Fruit fly (Drosophila melanogaster) whole organism, embryonic: ENCODE data around the gene Abca3.

Experiments used
- Abd-B ChIP-seq: fragments of 200-800 bp; sonication (Bioruptor generic); optimal IDR thresholded peaks from 2 replicates; lab custom pipeline; 2018; ENCODE audit warnings: missing biosample characterization, mild to moderate bottlenecking, missing genetic modification characterization, moderate library complexity
- Adf1 ChIP-seq: fragments of 200-800 bp; sonication (Bioruptor generic); IDR thresholded peaks from 2 replicates; pipeline ENCODE4 v1.3.6; 2022; ENCODE audit warnings: missing biosample characterization, missing genetic modification characterization
- Bgb ChIP-seq: fragments of 200-800 bp; sonication (Bioruptor generic); IDR thresholded peaks from 2 replicates; pipeline ENCODE4 v1.3.6; 2022; ENCODE audit warnings: missing biosample characterization, missing genetic modification characterization; ENCODE audit not compliant: partially characterized antibody
- CG11504 ChIP-seq: fragments of 200-800 bp; sonication (Bioruptor generic); optimal IDR thresholded peaks from 3 replicates; lab custom pipeline; 2019; ENCODE audit warnings: missing biosample characterization, mild to moderate bottlenecking, missing genetic modification characterization, moderate library complexity
- CG12942 ChIP-seq: fragments of 200-800 bp; sonication (Bioruptor generic); optimal IDR thresholded peaks from 3 replicates; lab custom pipeline; 2016; ENCODE audit warnings: missing biosample characterization, missing genetic modification characterization
- CG14441 ChIP-seq: fragments of 200-800 bp; sonication (Bioruptor generic); IDR thresholded peaks from 2 replicates; pipeline ENCODE4 v1.3.6; 2022; ENCODE audit warnings: missing biosample characterization, missing genetic modification characterization
- CG15011 ChIP-seq: fragments of 200-800 bp; sonication (Bioruptor generic); optimal IDR thresholded peaks from 3 replicates; lab custom pipeline; 2018; ENCODE audit warnings: missing biosample characterization, mild to moderate bottlenecking, missing genetic modification characterization
- CG16779 ChIP-seq: fragments of 200-800 bp; sonication (Bioruptor generic); IDR thresholded peaks from 2 replicates; pipeline ENCODE4 v1.3.6; 2022; ENCODE audit warnings: missing biosample characterization, missing genetic modification characterization
- CG17361 ChIP-seq: fragments of 200-800 bp; sonication (Bioruptor generic); IDR thresholded peaks from 3 replicates; pipeline ENCODE4 v1.3.6; 2022; ENCODE audit warnings: missing biosample characterization, missing genetic modification characterization
- CG30403 ChIP-seq: fragments of 200-800 bp; sonication (Bioruptor generic); optimal IDR thresholded peaks from 3 replicates; lab custom pipeline; 2016; ENCODE audit warnings: missing biosample characterization, missing genetic modification characterization
- CG34224 ChIP-seq: fragments of 200-800 bp; sonication (Bioruptor generic); IDR thresholded peaks from 3 replicates; pipeline ENCODE4 v1.3.6; 2022; ENCODE audit warnings: missing biosample characterization, missing genetic modification characterization; ENCODE audit not compliant: partially characterized antibody
- CG7786 ChIP-seq: fragments of 200-800 bp; sonication (Bioruptor generic); optimal IDR thresholded peaks from 2 replicates; lab custom pipeline; 2016; ENCODE audit warnings: missing biosample characterization, missing genetic modification characterization
- CG7987 ChIP-seq: fragments of 200-800 bp; sonication (Bioruptor generic); optimal IDR thresholded peaks from 2 replicates; lab custom pipeline; 2018; ENCODE audit warnings: missing biosample characterization, mild to moderate bottlenecking, missing genetic modification characterization, moderate library complexity
- CG8388 ChIP-seq: fragments of 200-800 bp; sonication (Bioruptor generic); optimal IDR thresholded peaks from 2 replicates; lab custom pipeline; 2019; ENCODE audit warnings: missing biosample characterization, mild to moderate bottlenecking, missing genetic modification characterization, moderate library complexity
- CG8478 ChIP-seq: fragments of >200 bp; optimal IDR thresholded peaks from 2 replicates; lab custom pipeline; 2018
- CG9437 ChIP-seq: fragments of 200-800 bp; sonication (Bioruptor generic); optimal IDR thresholded peaks from 2 replicates; lab custom pipeline; 2018; ENCODE audit warnings: missing biosample characterization, mild to moderate bottlenecking, missing genetic modification characterization
- MTF-1 ChIP-seq: fragments of 200-800 bp; sonication (Bioruptor generic); optimal IDR thresholded peaks from 2 replicates; lab custom pipeline; 2018; ENCODE audit warnings: missing biosample characterization, mild to moderate bottlenecking, missing genetic modification characterization, borderline replicate concordance
- Max ChIP-seq: fragments of 200-800 bp; sonication (Bioruptor generic); optimal IDR thresholded peaks from 2 replicates; lab custom pipeline; 2016; ENCODE audit warnings: missing biosample characterization, mild to moderate bottlenecking, missing genetic modification characterization
- NFAT ChIP-seq: fragments of 200-800 bp; sonication (Bioruptor generic); IDR thresholded peaks from 2 replicates; pipeline ENCODE4 v1.3.6; 2022; ENCODE audit warnings: missing biosample characterization, missing genetic modification characterization
- Nf-YC ChIP-seq: fragments of 200-800 bp; optimal IDR thresholded peaks from 3 replicates; lab custom pipeline; 2019; ENCODE audit warnings: missing biosample characterization, mild to moderate bottlenecking, missing genetic modification characterization, moderate library complexity
- Ptx1 ChIP-seq: fragments of 200-800 bp; sonication (Bioruptor generic); IDR thresholded peaks from 2 replicates; pipeline ENCODE4 v1.3.6; 2022; ENCODE audit warnings: missing biosample characterization, missing genetic modification characterization
- Rfx ChIP-seq: fragments of 200-800 bp; sonication (Bioruptor generic); IDR thresholded peaks from 2 replicates; pipeline ENCODE4 v1.3.6; 2022; ENCODE audit warnings: missing biosample characterization, missing genetic modification characterization
- Scr ChIP-seq: fragments of 200-800 bp; sonication (Bioruptor generic); IDR thresholded peaks from 2 replicates; pipeline ENCODE4 v1.3.6; 2022; ENCODE audit warnings: missing biosample characterization, missing genetic modification characterization; ENCODE audit not compliant: partially characterized antibody
- az2 ChIP-seq: fragments of 200-800 bp; sonication (Bioruptor generic); optimal IDR thresholded peaks from 3 replicates; lab custom pipeline; 2016; ENCODE audit warnings: missing biosample characterization, missing genetic modification characterization
- cg ChIP-seq: fragments of 200-800 bp; sonication (Bioruptor generic); optimal IDR thresholded peaks from 3 replicates; lab custom pipeline; 2019; ENCODE audit warnings: missing biosample characterization, mild to moderate bottlenecking, missing genetic modification characterization, moderate library complexity
- crol ChIP-seq: fragments of 200-800 bp; sonication (Bioruptor generic); IDR thresholded peaks from 2 replicates; pipeline ENCODE4 v1.3.6; 2022; ENCODE audit warnings: missing biosample characterization, missing genetic modification characterization
- dati ChIP-seq: fragments of 200-800 bp; sonication (Bioruptor generic); IDR thresholded peaks from 2 replicates; pipeline ENCODE4 v1.3.6; 2022; ENCODE audit warnings: missing biosample characterization, missing genetic modification characterization
- dm ChIP-seq: fragments of 200-800 bp; sonication (Bioruptor generic); optimal IDR thresholded peaks from 3 replicates; lab custom pipeline; 2016; ENCODE audit warnings: missing biosample characterization, missing genetic modification characterization
- eve ChIP-seq, 2 experiments: fragments of >200 bp; optimal IDR thresholded peaks; 2 replicates each; lab custom pipeline; 2017; ENCODE audit warnings: missing biosample characterization in 2 of 2, missing genetic modification characterization in 2 of 2
- eyg ChIP-seq: fragments of 200-800 bp; sonication (Bioruptor generic); optimal IDR thresholded peaks from 3 replicates; lab custom pipeline; 2016; ENCODE audit warnings: missing biosample characterization, missing genetic modification characterization
- ftz-f1 ChIP-seq: fragments of 200-800 bp; sonication (Bioruptor generic); optimal IDR thresholded peaks from 2 replicates; lab custom pipeline; 2016; ENCODE audit warnings: missing biosample characterization, missing genetic modification characterization
- gcm ChIP-seq: fragments of 200-800 bp; sonication (Bioruptor generic); optimal IDR thresholded peaks from 2 replicates; lab custom pipeline; 2019; ENCODE audit warnings: missing biosample characterization, mild to moderate bottlenecking, missing genetic modification characterization, moderate library complexity
- kni ChIP-seq: fragments of 200-800 bp; sonication (Bioruptor generic); optimal IDR thresholded peaks from 3 replicates; lab custom pipeline; 2017; ENCODE audit warnings: mild to moderate bottlenecking, missing biosample characterization, missing genetic modification reagents, missing genetic modification characterization
- knrl ChIP-seq: fragments of 200-800 bp; sonication (Bioruptor generic); IDR thresholded peaks from 3 replicates; pipeline ENCODE4 v1.3.6; 2022; ENCODE audit warnings: missing biosample characterization, missing genetic modification characterization; ENCODE audit not compliant: partially characterized antibody
- mirr ChIP-seq: fragments of 200-800 bp; sonication (Bioruptor generic); optimal IDR thresholded peaks from 3 replicates; lab custom pipeline; 2018; ENCODE audit warnings: missing biosample characterization, mild to moderate bottlenecking, missing genetic modification characterization
- nmo ChIP-seq: fragments of 200-800 bp; sonication (Bioruptor generic); optimal IDR thresholded peaks from 2 replicates; lab custom pipeline; 2018; ENCODE audit warnings: missing biosample characterization, mild to moderate bottlenecking, missing genetic modification characterization, moderate library complexity
- nom ChIP-seq: fragments of 200-800 bp; sonication (Bioruptor generic); optimal IDR thresholded peaks from 2 replicates; lab custom pipeline; 2017; ENCODE audit warnings: missing biosample characterization, missing genetic modification characterization, mild to moderate bottlenecking, moderate library complexity, missing genetic modification reagents
- pros ChIP-seq: fragments of 200-800 bp; sonication (Bioruptor generic); optimal IDR thresholded peaks from 3 replicates; lab custom pipeline; 2019; ENCODE audit warnings: missing biosample characterization, mild to moderate bottlenecking, missing genetic modification characterization, moderate library complexity
- ranshi ChIP-seq: fragments of 200-800 bp; sonication (Bioruptor generic); IDR thresholded peaks from 2 replicates; pipeline ENCODE4 v1.3.6; 2022; ENCODE audit warnings: missing biosample characterization, missing genetic modification characterization
- rib ChIP-seq: fragments of 200-800 bp; sonication (Bioruptor generic); IDR thresholded peaks from 2 replicates; pipeline ENCODE4 v1.3.6; 2022; ENCODE audit warnings: missing biosample characterization, missing genetic modification characterization
- sd ChIP-seq: fragments of 200-800 bp; sonication (Bioruptor generic); optimal IDR thresholded peaks from 3 replicates; lab custom pipeline; 2018; ENCODE audit warnings: missing biosample characterization, mild to moderate bottlenecking, missing genetic modification characterization, moderate library complexity
- seq ChIP-seq: fragments of 200-800 bp; sonication (Bioruptor generic); IDR thresholded peaks from 2 replicates; pipeline ENCODE4 v1.3.6; 2022; ENCODE audit warnings: missing biosample characterization, missing genetic modification characterization
- slou ChIP-seq: fragments of 200-800 bp; sonication (Bioruptor generic); optimal IDR thresholded peaks from 3 replicates; lab custom pipeline; 2016; ENCODE audit warnings: missing biosample characterization, missing genetic modification characterization
- so ChIP-seq: fragments of 200-800 bp; sonication (Bioruptor generic); IDR thresholded peaks from 3 replicates; pipeline ENCODE4 v1.3.6; 2022; ENCODE audit warnings: missing biosample characterization, missing genetic modification characterization
- sob ChIP-seq: fragments of 200-800 bp; sonication (Bioruptor generic); IDR thresholded peaks from 2 replicates; pipeline ENCODE4 v1.3.6; 2022; ENCODE audit warnings: missing biosample characterization, missing genetic modification characterization
- sr ChIP-seq: fragments of 200-800 bp; sonication (Bioruptor generic); IDR thresholded peaks from 3 replicates; pipeline ENCODE4 v1.3.6; 2022; ENCODE audit warnings: missing biosample characterization, missing genetic modification characterization
- sug ChIP-seq: fragments of 200-800 bp; optimal IDR thresholded peaks from 2 replicates; lab custom pipeline; 2019; ENCODE audit warnings: missing biosample characterization, mild to moderate bottlenecking, missing genetic modification characterization, moderate library complexity
- tgo ChIP-seq: fragments of 200-800 bp; sonication (Bioruptor generic); IDR thresholded peaks from 3 replicates; pipeline ENCODE4 v1.3.6; 2022; ENCODE audit warnings: missing biosample characterization, missing genetic modification characterization

Abca3 gene

dm6 chrX:21281039-21281911 lies 25.2 kb downstream of the Abca3 start, which contains the start of gene Mnr (continued):
- peak; percentile 70 for TF ChIP-seq CG8388 (GFP tag; lab: Kevin White, UChicago)
- 0 out of 3 replicates have a peak, but pooled peaks have one; percentile 8 for TF ChIP-seq CG34224 (GFP tag; lab: Robert Waterston, UW)
- TF ChIP-seq CG17361 (GFP tag; lab: Robert Waterston, UW), result peak; percentile 59; the same call in 2 of the 3 replicates
- 0 out of 3 replicates have a peak, but pooled peaks have one; percentile 36 for TF ChIP-seq sr (GFP tag; lab: Robert Waterston, UW)
- peak; percentile 5 for TF ChIP-seq CG7786 (GFP tag; lab: Kevin White, UChicago)
- TF ChIP-seq CG12942 (GFP tag; lab: Kevin White, UChicago), result no peak
- peak; percentile 42 for TF ChIP-seq sug (tag; lab: Kevin White, UChicago)
- no peak for TF ChIP-seq CG15011 (GFP tag; lab: Kevin White, UChicago)
- peak; percentile 22 for TF ChIP-seq CG9437 (GFP tag; lab: Kevin White, UChicago)
- TF ChIP-seq tgo, result no peak
- TF ChIP-seq CG7987 (GFP tag; lab: Kevin White, UChicago), result peak; percentile 22
- no peak for TF ChIP-seq dati (GFP tag; lab: Robert Waterston, UW)
- TF ChIP-seq Scr (GFP tag; lab: Robert Waterston, UW), result peak; percentile 32; the same call in 1 of the 2 replicates
- TF ChIP-seq knrl (GFP tag; lab: Robert Waterston, UW), result 0 out of 3 replicates have a peak, but pooled peaks have one; percentile 30
- TF ChIP-seq CG30403 (GFP tag; lab: Kevin White, UChicago), result peak; percentile 30
- peak; percentile 43; the same call in 1 of the 2 replicates for TF ChIP-seq Bgb (GFP tag; lab: Robert Waterston, UW)
- peak; percentile 24 for TF ChIP-seq dm (GFP tag; lab: Kevin White, UChicago)
- TF ChIP-seq seq (GFP tag; lab: Robert Waterston, UW), result peak; percentile 36; the same call in 1 of the 2 replicates
- TF ChIP-seq Adf1 (GFP tag; lab: Robert Waterston, UW), result peak; percentile 55
- TF ChIP-seq Ptx1 (GFP tag; lab: Robert Waterston, UW), result 0 out of 2 replicates have a peak, but pooled peaks have one; percentile 7
- peak; percentile 7 for TF ChIP-seq CG11504 (tag; lab: Kevin White, UChicago)
- peak; percentile 99 for TF ChIP-seq ftz-f1 (GFP tag; lab: Kevin White, UChicago)
- 0 out of 2 replicates have a peak, but pooled peaks have one; percentile 20 for TF ChIP-seq Rfx (GFP tag; lab: Robert Waterston, UW)
- peak; percentile 61 for TF ChIP-seq MTF-1 (GFP tag; lab: Kevin White, UChicago)
- TF ChIP-seq cg (GFP tag; lab: Kevin White, UChicago), result peak; percentile 57
- peak; percentile 12 for TF ChIP-seq gcm
- TF ChIP-seq Abd-B (GFP tag; lab: Kevin White, UChicago), result peak; percentile 15
- peak; percentile 73 for TF ChIP-seq rib (GFP tag; lab: Robert Waterston, UW)
- TF ChIP-seq sob, result 0 out of 2 replicates have a peak, but pooled peaks have one; percentile 25
- TF ChIP-seq Max (GFP tag; lab: Kevin White, UChicago), result peak; percentile 11
- peak; percentile 98 for TF ChIP-seq crol (GFP tag; lab: Robert Waterston, UW)
- peak; percentile 49 for TF ChIP-seq pros (GFP tag; lab: Kevin White, UChicago)
- no peak for TF ChIP-seq eyg (GFP tag; lab: Kevin White, UChicago)
- TF ChIP-seq sd, result peak; percentile 32
- TF ChIP-seq slou (GFP tag; lab: Kevin White, UChicago), result no peak
- no peak for TF ChIP-seq CG16779 (GFP tag; lab: Robert Waterston, UW)
- TF ChIP-seq az2 (GFP tag; lab: Kevin White, UChicago), result peak; percentile 2
- TF ChIP-seq so, result 0 out of 3 replicates have a peak, but pooled peaks have one; percentile 9
- peak; percentile 60 for TF ChIP-seq mirr (GFP tag; lab: Kevin White, UChicago)
- peak; percentile 62 for TF ChIP-seq nom (GFP tag; lab: Kevin White, UChicago)
- TF ChIP-seq eve (GFP tag; optimal IDR thresholded peaks at IDR 0.05; lab: Kevin White, UChicago), result peak in 1 of 2 experiments; percentile 65
- peak; percentile 22 for TF ChIP-seq Nf-YC
- peak; percentile 2 for TF ChIP-seq nmo (GFP tag; lab: Kevin White, UChicago)
- peak; percentile 21; the same call in 1 of the 2 replicates for TF ChIP-seq NFAT (GFP tag; lab: Robert Waterston, UW)
- peak; percentile 67 for TF ChIP-seq kni
- 0 out of 2 replicates have a peak, but pooled peaks have one; percentile 5 for TF ChIP-seq ranshi (GFP tag; lab: Robert Waterston, UW)
- 0 out of 2 replicates have a peak, but pooled peaks have one; percentile 25 for TF ChIP-seq CG14441 (GFP tag; lab: Robert Waterston, UW)
- peak; percentile 61 for TF ChIP-seq CG8478 (lab: Kevin White, UChicago)
